Worm (Caenorhabditis elegans) whole organism, early embryonic: Measurements from ENCODE around the gene frm-7.

Experiments
- ama-1 ChIP-seq: fragments of 150-350 bp; optimal IDR thresholded peaks from 2 replicates; lab custom pipeline; 2014
- flt-1 ChIP-seq: fragments of 200-800 bp; sonication (Bioruptor generic); IDR thresholded peaks from 2 replicates; pipeline ENCODE4 v1.3.6; 2022; ENCODE audit warnings: missing genetic modification characterization, missing compliant biosample characterization
- hmbx-1 ChIP-seq: sonication (generic microtip); optimal IDR thresholded peaks from 2 replicates; lab custom pipeline; 2016; ENCODE audit warnings: mild to moderate bottlenecking, missing genetic modification characterization, missing compliant biosample characterization
- pes-1 ChIP-seq: fragments of 200-800 bp; sonication (Bioruptor generic); IDR thresholded peaks from 2 replicates; pipeline ENCODE4 v1.3.6; 2022; ENCODE audit warnings: missing genetic modification reagents, missing genetic modification characterization, missing compliant biosample characterization
- tbx-11 ChIP-seq: fragments of 200-800 bp; sonication (Bioruptor generic); IDR thresholded peaks from 2 replicates; pipeline ENCODE4 v1.3.6; 2022; ENCODE audit warnings: missing genetic modification characterization, missing compliant biosample characterization

- no peak for TF ChIP-seq flt-1 (GFP tag; lab: Robert Waterston, UW)
- no peak for TF ChIP-seq ama-1 (lab: Kevin White, UChicago)
- TF ChIP-seq tbx-11 (GFP tag; lab: Robert Waterston, UW), result no peak
- no peak for TF ChIP-seq hmbx-1 (tag; lab: Kevin White, UChicago)
- no peak for TF ChIP-seq pes-1 (GFP tag; lab: Robert Waterston, UW)
Observed at ce11 chrV:12281508-12281907, 20.8 kb upstream of the frm-7 start.
